Worm (Caenorhabditis elegans): ENCODE results near the gene srx-92.

ce11 chrV:7275491-7275890 is 49.7 kb downstream of the srx-92 start, which contains the start of gene C13A2.5:
- TF ChIP-seq nhr-11 (tag; optimal IDR thresholded peaks at IDR 0.05), result no peak
- no peak for TF ChIP-seq lsy-12 (tag; optimal IDR thresholded peaks at IDR 0.05)
- TF ChIP-seq elt-2 (tag; optimal IDR thresholded peaks at IDR 0.05), result no peak
- TF ChIP-seq unc-39 (tag; optimal IDR thresholded peaks at IDR 0.05), result no peak
- no peak for TF ChIP-seq nhr-43 (tag; optimal IDR thresholded peaks at IDR 0.05; ENCODE audit: poor library complexity, severe bottlenecking)
- TF ChIP-seq tbx-2 (tag; optimal IDR thresholded peaks at IDR 0.05), result no peak
- no peak for TF ChIP-seq pqm-1 (tag; optimal IDR thresholded peaks at IDR 0.05)
- TF ChIP-seq fkh-10 (GFP tag; optimal IDR thresholded peaks at IDR 0.05), result no peak
- TF ChIP-seq egl-5 (tag; optimal IDR thresholded peaks at IDR 0.05), result no peak
- no peak for TF ChIP-seq fos-1 (tag; optimal IDR thresholded peaks at IDR 0.05)
- TF ChIP-seq ceh-82 (tag; optimal IDR thresholded peaks at IDR 0.05), result no peak
- TF ChIP-seq ceh-16 (tag; optimal IDR thresholded peaks at IDR 0.05), result no peak
